Worm (Caenorhabditis elegans) whole organism, L2 larva: ENCODE data around the gene F37H8.5.

Experiments used
- C34F6.9 ChIP-seq: fragments of 150-350 bp; optimal IDR thresholded peaks from 2 replicates; lab custom pipeline; 2014; ENCODE audit warnings: missing biosample characterization, missing genetic modification characterization
- ZK546.5 ChIP-seq: sonication (generic microtip); optimal IDR thresholded peaks from 2 replicates; lab custom pipeline; 2017; ENCODE audit warnings: missing biosample characterization, missing genetic modification characterization
- ama-1 ChIP-seq: fragments of 150-350 bp; optimal IDR thresholded peaks from 2 replicates; lab custom pipeline; 2018; ENCODE audit warnings: inconsistent platforms
- lin-11 ChIP-seq: fragments of 150-350 bp; sonication (generic microtip); optimal IDR thresholded peaks from 2 replicates; lab custom pipeline; 2014; ENCODE audit warnings: missing biosample characterization, missing genetic modification characterization, inconsistent platforms, mixed read lengths
- lin-39 ChIP-seq: fragments of 150-350 bp; optimal IDR thresholded peaks from 2 replicates; lab custom pipeline; 2014; ENCODE audit warnings: missing biosample characterization, missing genetic modification reagents, missing genetic modification characterization
- mdl-1 ChIP-seq, 2 experiments: fragments of 150-350 bp in 1 of 2; sonication (generic microtip) in 1 of 2; optimal IDR thresholded peaks; 2 replicates each; lab custom pipeline; 2017; ENCODE audit warnings: missing biosample characterization in 2 of 2, missing genetic modification characterization in 2 of 2
- nhr-10 ChIP-seq: sonication (generic microtip); optimal IDR thresholded peaks from 2 replicates; lab custom pipeline; 2017; ENCODE audit warnings: missing biosample characterization, missing genetic modification characterization
- nhr-237 ChIP-seq: fragments of 150-350 bp; optimal IDR thresholded peaks from 2 replicates; lab custom pipeline; 2014; ENCODE audit warnings: missing biosample characterization, missing genetic modification characterization
- nhr-6 ChIP-seq: fragments of 150-350 bp; optimal IDR thresholded peaks from 2 replicates; lab custom pipeline; 2014; ENCODE audit warnings: missing biosample characterization, missing genetic modification characterization
- nhr-77 ChIP-seq: fragments of 150-350 bp; optimal IDR thresholded peaks from 2 replicates; lab custom pipeline; 2014; ENCODE audit warnings: missing biosample characterization, missing genetic modification characterization
- skn-1 ChIP-seq: sonication (generic microtip); optimal IDR thresholded peaks from 2 replicates; lab custom pipeline; 2017; ENCODE audit warnings: missing biosample characterization, missing genetic modification characterization
- snpc-4 ChIP-seq: fragments of 150-350 bp; optimal IDR thresholded peaks from 2 replicates; lab custom pipeline; 2014; ENCODE audit warnings: missing biosample characterization, missing genetic modification characterization
- zag-1 ChIP-seq: fragments of 150-350 bp; optimal IDR thresholded peaks from 2 replicates; lab custom pipeline; 2014; ENCODE audit warnings: missing biosample characterization, missing genetic modification characterization
- ztf-11 ChIP-seq: sonication (generic microtip); optimal IDR thresholded peaks from 2 replicates; lab custom pipeline; 2017; ENCODE audit warnings: missing biosample characterization, missing genetic modification characterization

DNA sequence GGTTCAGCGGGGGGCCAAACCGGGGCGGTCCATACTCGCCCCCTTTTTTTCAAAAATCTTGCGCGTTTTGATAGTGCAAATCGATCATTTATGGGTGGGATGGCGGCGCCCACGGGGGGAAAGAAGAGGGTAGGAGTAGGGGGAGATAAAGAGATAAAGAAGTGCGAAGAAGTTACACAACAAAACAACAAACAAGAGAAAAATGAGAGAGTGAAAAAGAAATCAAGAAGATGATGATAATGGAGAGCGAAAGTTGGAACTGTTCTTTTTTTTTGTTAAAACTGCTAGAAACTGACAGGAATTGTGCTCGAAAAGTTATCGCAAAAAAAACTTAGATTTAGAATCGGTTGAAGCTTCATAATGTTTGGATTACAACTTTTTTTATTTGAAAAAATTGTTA lies 25.6 kb upstream of the F37H8.5 start, which contains the start of gene ptr-13:
- TF ChIP-seq mdl-1 (tag; optimal IDR thresholded peaks at IDR 0.05; lab: Kevin White, UChicago) (no peak), nhr-6 (tag; lab: Kevin White, UChicago) (no peak), ZK546.5 (tag; lab: Kevin White, UChicago) (no peak), nhr-237 (tag; lab: Kevin White, UChicago) (no peak), snpc-4 (tag; lab: Kevin White, UChicago) (no peak), nhr-77 (no peak), skn-1 (tag; lab: Kevin White, UChicago) (no peak), zag-1 (tag; lab: Kevin White, UChicago) (no peak), ama-1 (no peak), nhr-10 (tag; lab: Kevin White, UChicago) (no peak), lin-11 (tag; lab: Kevin White, UChicago) (no peak), lin-39 (tag; lab: Kevin White, UChicago) (no peak), C34F6.9 (tag; lab: Kevin White, UChicago) (no peak), ztf-11 (no peak)
